Worm (Caenorhabditis elegans) whole organism, young adult: ENCODE measurements around the gene T05B4.8.

Source experiments
- B0261.1 ChIP-seq: sonication (generic microtip); optimal IDR thresholded peaks from 2 replicates; lab custom pipeline; 2016; ENCODE audit warnings: mild to moderate bottlenecking, missing genetic modification characterization, moderate library complexity, missing compliant biosample characterization
- C17E4.6 ChIP-seq: fragments of 200-800 bp; sonication (Bioruptor generic); IDR thresholded peaks from 2 replicates; pipeline ENCODE4 v1.3.6; 2022; ENCODE audit warnings: missing genetic modification reagents, missing genetic modification characterization, missing compliant biosample characterization
- F37B4.10 ChIP-seq: fragments of 200-800 bp; sonication (Bioruptor generic); IDR thresholded peaks from 2 replicates; pipeline ENCODE4 v1.3.6; 2022; ENCODE audit warnings: missing genetic modification characterization, missing compliant biosample characterization
- F39B2.1 ChIP-seq: fragments of 200-800 bp; sonication (Bioruptor generic); IDR thresholded peaks from 2 replicates; pipeline ENCODE4 v1.3.6; 2022; ENCODE audit warnings: missing genetic modification reagents, missing genetic modification characterization, missing compliant biosample characterization
- F49E8.2 ChIP-seq: sonication (generic microtip); optimal IDR thresholded peaks from 3 replicates; lab custom pipeline; 2017; ENCODE audit warnings: missing genetic modification characterization, mild to moderate bottlenecking, missing compliant biosample characterization, antibody characterized with exemption, moderate library complexity; ENCODE audit not compliant: insufficient read depth
- K11D2.4 ChIP-seq: fragments of 200-800 bp; sonication (Bioruptor generic); IDR thresholded peaks from 2 replicates; pipeline ENCODE4 v1.3.6; 2022; ENCODE audit warnings: missing genetic modification reagents, missing genetic modification characterization, missing compliant biosample characterization
- T07F8.4 ChIP-seq: sonication (generic microtip); optimal IDR thresholded peaks from 2 replicates; lab custom pipeline; 2016; ENCODE audit warnings: mild to moderate bottlenecking, missing genetic modification characterization, moderate library complexity, missing compliant biosample characterization
- Y56A3A.18 ChIP-seq: fragments of 200-800 bp; sonication (Bioruptor generic); IDR thresholded peaks from 2 replicates; pipeline ENCODE4 v1.3.6; 2022; ENCODE audit warnings: missing genetic modification reagents, missing genetic modification characterization, missing compliant biosample characterization
- aptf-2 ChIP-seq: fragments of 200-800 bp; sonication (Bioruptor generic); conservative IDR thresholded peaks from 2 replicates; pipeline ENCODE4 v1.3.6; 2022; ENCODE audit warnings: missing genetic modification reagents, missing genetic modification characterization, missing compliant biosample characterization
- athp-1 ChIP-seq: sonication (generic microtip); optimal IDR thresholded peaks from 2 replicates; lab custom pipeline; 2017; ENCODE audit warnings: mild to moderate bottlenecking, missing genetic modification characterization, missing compliant biosample characterization
- ccch-3 ChIP-seq: fragments of 200-800 bp; sonication (Bioruptor generic); optimal IDR thresholded peaks from 2 replicates; lab custom pipeline; 2018; ENCODE audit warnings: mild to moderate bottlenecking, missing genetic modification characterization, missing compliant biosample characterization
- cebp-1 ChIP-seq, 2 experiments: fragments of 200-800 bp in 1 of 2; sonication (Bioruptor generic) in 1 of 2; sonication (generic microtip) in 1 of 2; IDR thresholded peaks in 1 of 2; optimal IDR thresholded peaks in 1 of 2; 2 replicates each; pipeline versions ENCODE4 v1.3.6 to Lab custom; 2017 to 2022; ENCODE audit warnings: missing compliant biosample characterization in 2 of 2, missing genetic modification characterization in 2 of 2, mild to moderate bottlenecking in 1 of 2, missing genetic modification reagents in 1 of 2, moderate library complexity in 1 of 2
- cebp-2 ChIP-seq: fragments of 200-800 bp; sonication (Bioruptor generic); IDR thresholded peaks from 2 replicates; pipeline ENCODE4 v1.3.6; 2022; ENCODE audit warnings: missing genetic modification characterization, missing compliant biosample characterization
- ceh-100 ChIP-seq: fragments of 200-800 bp; sonication (Bioruptor generic); IDR thresholded peaks from 2 replicates; pipeline ENCODE4 v1.3.6; 2022; ENCODE audit warnings: missing genetic modification reagents, missing genetic modification characterization, missing compliant biosample characterization
- ceh-58 ChIP-seq: fragments of 200-800 bp; sonication (Bioruptor generic); IDR thresholded peaks from 2 replicates; pipeline ENCODE4 v1.3.6; 2022; ENCODE audit warnings: missing genetic modification characterization, missing compliant biosample characterization
- ceh-79 ChIP-seq: sonication (generic microtip); optimal IDR thresholded peaks from 2 replicates; lab custom pipeline; 2017; ENCODE audit warnings: mild to moderate bottlenecking, missing genetic modification characterization, missing compliant biosample characterization
- ceh-91 ChIP-seq: fragments of 200-800 bp; sonication (Bioruptor generic); IDR thresholded peaks from 2 replicates; pipeline ENCODE4 v1.3.6; 2022; ENCODE audit warnings: missing genetic modification reagents, missing genetic modification characterization, missing compliant biosample characterization
- dpl-1 ChIP-seq: fragments of 150-350 bp; optimal IDR thresholded peaks from 2 replicates; lab custom pipeline; 2014; ENCODE audit warnings: missing biosample characterization, missing genetic modification reagents, missing genetic modification characterization
- efl-1 ChIP-seq: fragments of 150-350 bp; optimal IDR thresholded peaks from 2 replicates; lab custom pipeline; 2014; ENCODE audit warnings: missing biosample characterization, missing genetic modification reagents, missing genetic modification characterization
- egl-18 ChIP-seq: fragments of 200-800 bp; sonication (Bioruptor generic); IDR thresholded peaks from 2 replicates; pipeline ENCODE4 v1.3.6; 2022; ENCODE audit warnings: missing genetic modification reagents, missing genetic modification characterization, missing compliant biosample characterization
- gei-17 ChIP-seq: fragments of 200-800 bp; sonication (Bioruptor generic); optimal IDR thresholded peaks from 2 replicates; lab custom pipeline; 2018; ENCODE audit warnings: mild to moderate bottlenecking, missing genetic modification characterization, missing compliant biosample characterization
- hlh-12 ChIP-seq: sonication (generic microtip); optimal IDR thresholded peaks from 2 replicates; lab custom pipeline; 2016; ENCODE audit warnings: missing genetic modification characterization, missing compliant biosample characterization
- hmg-1.2 ChIP-seq: fragments of 200-800 bp; sonication (Bioruptor generic); IDR thresholded peaks from 2 replicates; pipeline ENCODE4 v1.3.6; 2022; ENCODE audit warnings: missing genetic modification reagents, missing genetic modification characterization, missing compliant biosample characterization
- hmg-20 ChIP-seq: fragments of 200-800 bp; sonication (Bioruptor generic); IDR thresholded peaks from 2 replicates; pipeline ENCODE4 v1.3.6; 2022; ENCODE audit warnings: missing genetic modification reagents, missing genetic modification characterization, missing compliant biosample characterization
- hrde-1 ChIP-seq: sonication (generic microtip); optimal IDR thresholded peaks from 2 replicates; lab custom pipeline; 2016; ENCODE audit warnings: missing genetic modification characterization, mild to moderate bottlenecking, missing compliant biosample characterization, moderate library complexity, missing genotype, missing genetic modification reagents, borderline replicate concordance
- hsf-1 ChIP-seq: fragments of 200-800 bp; sonication (Bioruptor generic); IDR thresholded peaks from 2 replicates; pipeline ENCODE4 v1.3.6; 2022; ENCODE audit warnings: missing genetic modification reagents, missing genetic modification characterization, missing compliant biosample characterization
- lin-26 ChIP-seq: fragments of 200-800 bp; sonication (Bioruptor generic); IDR thresholded peaks from 2 replicates; pipeline ENCODE4 v1.3.6; 2022; ENCODE audit warnings: missing genetic modification reagents, missing genetic modification characterization, missing compliant biosample characterization
- lin-40 ChIP-seq: sonication (generic microtip); optimal IDR thresholded peaks from 2 replicates; lab custom pipeline; 2016; ENCODE audit warnings: missing genetic modification characterization, mild to moderate bottlenecking, missing compliant biosample characterization, missing genotype, missing genetic modification reagents
- lir-1 ChIP-seq: fragments of 200-800 bp; sonication (Bioruptor generic); conservative IDR thresholded peaks from 2 replicates; pipeline ENCODE4 v1.3.6; 2022; ENCODE audit warnings: missing genetic modification reagents, missing genetic modification characterization, missing compliant biosample characterization
- madf-10 ChIP-seq: sonication (generic microtip); optimal IDR thresholded peaks from 2 replicates; lab custom pipeline; 2016; ENCODE audit warnings: mild to moderate bottlenecking, missing genetic modification characterization, missing compliant biosample characterization
- madf-6 ChIP-seq: fragments of 200-800 bp; sonication (Bioruptor generic); IDR thresholded peaks from 2 replicates; pipeline ENCODE4 v1.3.6; 2022; ENCODE audit warnings: missing genetic modification reagents, missing genetic modification characterization, missing compliant biosample characterization
- madf-8 ChIP-seq: fragments of 200-800 bp; sonication (Bioruptor generic); conservative IDR thresholded peaks from 2 replicates; pipeline ENCODE4 v1.3.6; 2022; ENCODE audit warnings: missing genetic modification reagents, missing genetic modification characterization, missing compliant biosample characterization
- mxl-1 ChIP-seq: sonication (generic microtip); optimal IDR thresholded peaks from 2 replicates; lab custom pipeline; 2016; ENCODE audit warnings: missing genetic modification characterization, missing compliant biosample characterization
- nhr-120 ChIP-seq: fragments of 200-800 bp; sonication (Bioruptor generic); IDR thresholded peaks from 2 replicates; pipeline ENCODE4 v1.3.6; 2022; ENCODE audit warnings: missing genetic modification characterization, missing compliant biosample characterization
- rpc-1 ChIP-seq, 2 experiments: fragments of 150-350 bp in 1 of 2; sonication (generic microtip) in 1 of 2; optimal IDR thresholded peaks; 2 replicates each; lab custom pipeline; 2014 to 2018; ENCODE audit warnings: missing biosample characterization in 1 of 2, missing genetic modification characterization in 1 of 2, missing genetic modification reagents in 1 of 2, missing genotype in 1 of 2
- sdz-38 ChIP-seq: sonication (generic microtip); optimal IDR thresholded peaks from 2 replicates; lab custom pipeline; 2016; ENCODE audit warnings: missing genotype, missing genetic modification characterization, missing compliant biosample characterization
- snpc-1.3 ChIP-seq: sonication (generic microtip); optimal IDR thresholded peaks from 2 replicates; lab custom pipeline; 2017; ENCODE audit warnings: missing genetic modification characterization, mild to moderate bottlenecking, missing compliant biosample characterization, antibody characterized with exemption, moderate library complexity, missing genotype, missing genetic modification reagents; ENCODE audit not compliant: insufficient read depth
- snpc-4 ChIP-seq, 5 experiments: fragments of 150-350 bp in 1 of 5; sonication (generic microtip) in 4 of 5; optimal IDR thresholded peaks; 2 replicates each; lab custom pipeline; 2014 to 2018; ENCODE audit warnings: missing genetic modification characterization in 5 of 5, missing biosample characterization in 3 of 5, antibody characterized with exemption in 2 of 5, mild to moderate bottlenecking in 2 of 5, missing compliant biosample characterization in 2 of 5, missing genotype in 2 of 5, moderate library complexity in 2 of 5, missing genetic modification reagents in 1 of 5
- sptf-2 ChIP-seq: fragments of 200-800 bp; sonication (Bioruptor generic); optimal IDR thresholded peaks from 2 replicates; lab custom pipeline; 2018; ENCODE audit warnings: mild to moderate bottlenecking, missing genetic modification characterization, missing compliant biosample characterization
- tbx-9 ChIP-seq: sonication (generic microtip); optimal IDR thresholded peaks from 2 replicates; lab custom pipeline; 2016; ENCODE audit warnings: borderline replicate concordance, missing genetic modification characterization, inconsistent platforms, missing compliant biosample characterization
- unc-130 ChIP-seq: sonication (generic microtip); optimal IDR thresholded peaks from 2 replicates; lab custom pipeline; 2016; ENCODE audit warnings: missing genetic modification reagents, missing genetic modification characterization, missing compliant biosample characterization
- zfh-2 ChIP-seq: fragments of 200-800 bp; sonication (Bioruptor generic); conservative IDR thresholded peaks from 2 replicates; pipeline ENCODE4 v1.3.6; 2022; ENCODE audit warnings: missing genetic modification reagents, missing genetic modification characterization, missing compliant biosample characterization

The T05B4.8 gene

DNA sequence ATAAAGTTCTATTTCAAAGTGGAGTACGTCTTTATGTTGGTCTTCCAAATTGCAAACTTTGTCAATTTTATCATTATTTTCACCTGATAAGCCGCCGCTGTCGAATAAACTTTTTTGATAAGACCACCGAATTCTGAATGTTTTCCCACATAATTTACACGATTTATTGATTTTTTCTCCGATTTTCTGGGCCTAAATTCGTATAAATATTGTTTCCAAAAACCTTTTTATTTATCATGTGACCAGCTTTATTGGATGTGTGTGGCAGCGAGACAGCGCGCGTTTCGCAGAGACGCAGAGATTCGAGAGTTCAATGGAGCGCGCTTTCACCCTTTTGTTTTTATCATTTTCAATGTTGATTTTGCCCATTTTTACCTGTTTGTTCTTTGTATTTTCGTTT lies 27.1 kb upstream of the T05B4.8 start (continued):
- TF ChIP-seq ceh-91 (GFP tag; lab: Robert Waterston, UW) (no peak), hmg-20 (GFP tag; lab: Robert Waterston, UW) (no peak), lin-40 (tag; lab: Kevin White, UChicago) (peak; percentile 78), athp-1 (tag; lab: Kevin White, UChicago) (no peak), Y56A3A.18 (no peak), madf-6 (peak; percentile 50; the same call in 1 of the 2 replicates), hmg-1.2 (peak; percentile 97), egl-18 (GFP tag; lab: Robert Waterston, UW) (no peak), ccch-3 (GFP tag; lab: Kevin White, UChicago) (no peak), lin-26 (GFP tag; lab: Robert Waterston, UW) (no peak), aptf-2 (GFP tag; lab: Robert Waterston, UW) (no peak), snpc-4 (GFP tag; optimal IDR thresholded peaks at IDR 0.05; lab: Kevin White, UChicago) (no peak), snpc-4 (tag; optimal IDR thresholded peaks at IDR 0.05; lab: Kevin White, UChicago) (peak in 3 of 4 experiments; percentile 7 to 37 (median 23)), T07F8.4 (tag; lab: Kevin White, UChicago) (no peak), sdz-38 (tag; lab: Kevin White, UChicago) (no peak)
- TF ChIP-seq, all 124 proteins: peak for 18

- TF ChIP-seq aptf-2 (GFP tag; lab: Robert Waterston, UW) (no peak), madf-8 (GFP tag; lab: Robert Waterston, UW) (no peak)
Observed at ce11 chrV:4138688-4139087, 22.7 kb upstream of the T05B4.8 start, which contains the start of gene lgc-29. lgc-29 (plus strand) TSS chrV:4138988.

DNA sequence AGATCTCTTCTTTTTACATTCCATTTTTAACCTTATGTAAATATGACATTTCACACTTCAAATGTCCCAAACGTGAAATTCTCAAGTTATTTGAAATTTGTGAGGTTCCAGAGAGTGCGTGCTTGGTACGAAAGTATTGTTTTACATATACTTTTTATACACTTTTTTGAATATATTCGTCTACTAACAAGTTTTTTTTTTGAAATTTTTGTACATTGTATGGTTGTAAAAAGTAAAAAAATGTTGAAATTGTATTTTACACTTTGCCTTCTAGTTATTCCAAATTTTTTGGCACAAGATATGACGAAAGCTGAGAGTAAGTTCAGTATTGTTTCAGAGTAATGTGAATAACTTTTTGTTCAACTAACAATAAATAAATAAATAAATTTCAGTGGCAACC lies 18.8 kb upstream of the T05B4.8 start, which contains the start of gene lgc-1:
Gene lgc-1 (plus strand): TSS at position 301 of the 400 bp plus-strand sequence.
- TF ChIP-seq nhr-120 (GFP tag; lab: Robert Waterston, UW) (no peak), efl-1 (no peak), zfh-2 (GFP tag; lab: Robert Waterston, UW) (no peak), mxl-1 (tag; lab: Kevin White, UChicago) (no peak), dpl-1 (GFP tag; lab: Kevin White, UChicago) (no peak), tbx-9 (tag; lab: Kevin White, UChicago) (no peak), B0261.1 (tag; lab: Kevin White, UChicago) (no peak), hrde-1 (no peak), lin-40 (tag; lab: Kevin White, UChicago) (no peak), unc-130 (GFP tag; lab: Kevin White, UChicago) (no peak), gei-17 (no peak), K11D2.4 (GFP tag; lab: Robert Waterston, UW) (no peak), madf-10 (tag; lab: Kevin White, UChicago) (no peak), hsf-1 (no peak)

- TF ChIP-seq T07F8.4 (tag; lab: Kevin White, UChicago) (no peak), cebp-2 (GFP tag; lab: Robert Waterston, UW) (no peak), cebp-1 (GFP tag; IDR thresholded peaks at IDR 0.05; lab: Robert Waterston, UW) (no peak), cebp-1 (tag; optimal IDR thresholded peaks at IDR 0.05; lab: Kevin White, UChicago) (peak; percentile 73), nhr-120 (GFP tag; lab: Robert Waterston, UW) (no peak), sdz-38 (tag; lab: Kevin White, UChicago) (no peak), sptf-2 (GFP tag; lab: Kevin White, UChicago) (no peak), zfh-2 (GFP tag; lab: Robert Waterston, UW) (no peak), hlh-12 (tag; lab: Kevin White, UChicago) (no peak), rpc-1 (optimal IDR thresholded peaks at IDR 0.05; lab: Kevin White, UChicago) (no peak), rpc-1 (tag; optimal IDR thresholded peaks at IDR 0.05; lab: Kevin White, UChicago) (no peak), ceh-58 (GFP tag; lab: Robert Waterston, UW) (no peak), ccch-3 (GFP tag; lab: Kevin White, UChicago) (no peak), F39B2.1 (GFP tag; lab: Robert Waterston, UW) (no peak), lir-1 (no peak), F37B4.10 (GFP tag; lab: Robert Waterston, UW) (no peak), ceh-79 (no peak), F49E8.2 (tag; lab: Kevin White, UChicago) (no peak), ceh-100 (no peak), C17E4.6 (GFP tag; lab: Robert Waterston, UW) (no peak), hmg-20 (GFP tag; lab: Robert Waterston, UW) (no peak), snpc-1.3 (tag; lab: Kevin White, UChicago) (no peak)
Observed at ce11 chrV:4131471-4131939, 15.5 kb upstream of the T05B4.8 start, which contains the start of gene nhr-57. nhr-57 (plus strand) TSS chrV:4131889.
